Worm (Caenorhabditis elegans) whole organism, early embryonic: ENCODE measurements around the gene Y41C4A.7.

Source experiments
- B0310.2 ChIP-seq: sonication (generic microtip); optimal IDR thresholded peaks from 2 replicates; lab custom pipeline; 2016; ENCODE audit warnings: mild to moderate bottlenecking, missing genetic modification characterization, missing compliant biosample characterization
- F13C5.2 ChIP-seq: sonication (generic microtip); optimal IDR thresholded peaks from 2 replicates; lab custom pipeline; 2017; ENCODE audit warnings: mild to moderate bottlenecking, missing genetic modification characterization, inconsistent platforms, missing compliant biosample characterization
- aly-1 ChIP-seq: sonication (generic microtip); optimal IDR thresholded peaks from 2 replicates; lab custom pipeline; 2016; ENCODE audit warnings: missing genetic modification characterization, missing compliant biosample characterization
- ama-1 ChIP-seq: fragments of 150-350 bp; optimal IDR thresholded peaks from 2 replicates; lab custom pipeline; 2014
- ceh-13 ChIP-seq: fragments of 200-800 bp; sonication (Bioruptor generic); optimal IDR thresholded peaks from 2 replicates; lab custom pipeline; 2018; ENCODE audit warnings: mild to moderate bottlenecking, missing genetic modification characterization, missing compliant biosample characterization
- ceh-36 ChIP-seq: sonication (generic microtip); optimal IDR thresholded peaks from 2 replicates; lab custom pipeline; 2016; ENCODE audit warnings: missing genetic modification characterization, inconsistent platforms, missing compliant biosample characterization
- ets-7 ChIP-seq: sonication (generic microtip); optimal IDR thresholded peaks from 2 replicates; lab custom pipeline; 2016; ENCODE audit warnings: missing genotype, missing genetic modification characterization, missing compliant biosample characterization
- flt-1 ChIP-seq: fragments of 200-800 bp; sonication (Bioruptor generic); IDR thresholded peaks from 2 replicates; pipeline ENCODE4 v1.3.6; 2022; ENCODE audit warnings: missing genetic modification characterization, missing compliant biosample characterization
- hmbx-1 ChIP-seq: sonication (generic microtip); optimal IDR thresholded peaks from 2 replicates; lab custom pipeline; 2016; ENCODE audit warnings: mild to moderate bottlenecking, missing genetic modification characterization, missing compliant biosample characterization
- hmg-4 ChIP-seq: fragments of 200-800 bp; sonication (Bioruptor generic); optimal IDR thresholded peaks from 2 replicates; lab custom pipeline; 2018; ENCODE audit warnings: mild to moderate bottlenecking, missing genetic modification characterization, missing compliant biosample characterization
- hnd-1 ChIP-seq: sonication (generic microtip); optimal IDR thresholded peaks from 2 replicates; lab custom pipeline; 2016; ENCODE audit warnings: missing genetic modification characterization, missing compliant biosample characterization
- pes-1 ChIP-seq: fragments of 200-800 bp; sonication (Bioruptor generic); IDR thresholded peaks from 2 replicates; pipeline ENCODE4 v1.3.6; 2022; ENCODE audit warnings: missing genetic modification reagents, missing genetic modification characterization, missing compliant biosample characterization
- scrt-1 ChIP-seq: fragments of 200-800 bp; sonication (Bioruptor generic); IDR thresholded peaks from 2 replicates; pipeline ENCODE4 v1.3.6; 2022; ENCODE audit warnings: missing genetic modification characterization, missing compliant biosample characterization
- sea-1 ChIP-seq: fragments of 200-800 bp; sonication (Bioruptor generic); conservative IDR thresholded peaks from 2 replicates; pipeline ENCODE4 v1.3.6; 2022; ENCODE audit warnings: missing genetic modification characterization, missing compliant biosample characterization
- tbx-11 ChIP-seq: fragments of 200-800 bp; sonication (Bioruptor generic); IDR thresholded peaks from 2 replicates; pipeline ENCODE4 v1.3.6; 2022; ENCODE audit warnings: missing genetic modification characterization, missing compliant biosample characterization
- tbx-37 ChIP-seq: fragments of 200-800 bp; sonication (Bioruptor generic); conservative IDR thresholded peaks from 2 replicates; pipeline ENCODE4 v1.3.6; 2022; ENCODE audit warnings: missing genetic modification reagents, missing genetic modification characterization, missing compliant biosample characterization
- tra-4 ChIP-seq: sonication (generic microtip); optimal IDR thresholded peaks from 2 replicates; lab custom pipeline; 2017; ENCODE audit warnings: missing genetic modification characterization, missing compliant biosample characterization

Gene Y41C4A.7

DNA sequence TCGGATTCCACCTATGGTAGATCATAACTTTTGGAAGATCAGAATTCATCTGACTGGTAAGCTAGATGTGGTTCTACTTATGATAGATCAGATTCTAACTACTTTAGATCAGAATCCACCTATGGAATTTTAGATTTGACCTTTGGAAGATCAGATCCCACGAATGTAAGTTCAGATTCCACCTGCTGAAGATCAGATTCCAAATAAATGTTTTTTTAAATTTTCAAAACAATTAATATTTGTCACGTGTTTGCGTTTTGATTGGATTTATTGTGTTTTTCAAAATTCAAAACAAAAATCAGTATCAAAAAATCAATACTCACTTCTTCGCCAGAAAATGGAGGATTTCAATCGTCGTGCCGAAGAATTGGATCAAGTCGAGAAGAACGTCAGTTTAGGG lies at the start of gene Y41C4A.7:
Gene Y41C4A.7, plus strand, starts transcription at position 301 of the 400 bp plus-strand sequence.
- TF ChIP-seq ama-1: no peak
- TF ChIP-seq F13C5.2 (tag; lab: Kevin White, UChicago): no peak
- TF ChIP-seq aly-1 (tag; lab: Kevin White, UChicago): no peak

- no peak for TF ChIP-seq tbx-37
- TF ChIP-seq ceh-13 (GFP tag; lab: Kevin White, UChicago): no peak
- TF ChIP-seq F13C5.2 (tag; lab: Kevin White, UChicago): no peak
- no peak for TF ChIP-seq ceh-36 (tag; lab: Kevin White, UChicago)
- no peak for TF ChIP-seq tbx-11 (GFP tag; lab: Robert Waterston, UW)
- no peak for TF ChIP-seq hnd-1 (tag; lab: Kevin White, UChicago)
- no peak for TF ChIP-seq B0310.2 (tag; lab: Kevin White, UChicago)
- no peak for TF ChIP-seq aly-1 (tag; lab: Kevin White, UChicago)
- TF ChIP-seq ets-7 (tag; lab: Kevin White, UChicago): no peak
- no peak for TF ChIP-seq ama-1
- no peak for TF ChIP-seq tra-4
- no peak for TF ChIP-seq flt-1 (GFP tag; lab: Robert Waterston, UW)
- no peak for TF ChIP-seq sea-1 (GFP tag; lab: Robert Waterston, UW)
- TF ChIP-seq hmg-4 (GFP tag; lab: Kevin White, UChicago): no peak
- no peak for TF ChIP-seq scrt-1 (GFP tag; lab: Robert Waterston, UW)
- TF ChIP-seq hmbx-1 (tag; lab: Kevin White, UChicago): no peak
- TF ChIP-seq pes-1 (GFP tag; lab: Robert Waterston, UW): no peak
Measured at ce11 chrIII:11650152-11650551, 48.5 kb upstream of the Y41C4A.7 start, which contains the start of gene faah-6. faah-6 (plus strand) TSS chrIII:11650452.

ce11 chrIII:11651430-11651829 lies 47.2 kb upstream of the Y41C4A.7 start:
- TF ChIP-seq tbx-37: no peak
- TF ChIP-seq F13C5.2 (tag; lab: Kevin White, UChicago): no peak
- TF ChIP-seq flt-1 (GFP tag; lab: Robert Waterston, UW): no peak
- no peak for TF ChIP-seq ama-1
- TF ChIP-seq ceh-13 (GFP tag; lab: Kevin White, UChicago): no peak
- no peak for TF ChIP-seq B0310.2 (tag; lab: Kevin White, UChicago)
- TF ChIP-seq hmbx-1 (tag; lab: Kevin White, UChicago): no peak
- no peak for TF ChIP-seq tra-4
- no peak for TF ChIP-seq sea-1 (GFP tag; lab: Robert Waterston, UW)

ce11 chrIII:11656389-11656788 lies 42.3 kb upstream of the Y41C4A.7 start:
- TF ChIP-seq B0310.2 (tag; lab: Kevin White, UChicago) (no peak), tra-4 (no peak), ama-1 (no peak), ceh-36 (tag; lab: Kevin White, UChicago) (no peak), scrt-1 (GFP tag; lab: Robert Waterston, UW) (no peak), sea-1 (GFP tag; lab: Robert Waterston, UW) (no peak), flt-1 (GFP tag; lab: Robert Waterston, UW) (no peak)

DNA sequence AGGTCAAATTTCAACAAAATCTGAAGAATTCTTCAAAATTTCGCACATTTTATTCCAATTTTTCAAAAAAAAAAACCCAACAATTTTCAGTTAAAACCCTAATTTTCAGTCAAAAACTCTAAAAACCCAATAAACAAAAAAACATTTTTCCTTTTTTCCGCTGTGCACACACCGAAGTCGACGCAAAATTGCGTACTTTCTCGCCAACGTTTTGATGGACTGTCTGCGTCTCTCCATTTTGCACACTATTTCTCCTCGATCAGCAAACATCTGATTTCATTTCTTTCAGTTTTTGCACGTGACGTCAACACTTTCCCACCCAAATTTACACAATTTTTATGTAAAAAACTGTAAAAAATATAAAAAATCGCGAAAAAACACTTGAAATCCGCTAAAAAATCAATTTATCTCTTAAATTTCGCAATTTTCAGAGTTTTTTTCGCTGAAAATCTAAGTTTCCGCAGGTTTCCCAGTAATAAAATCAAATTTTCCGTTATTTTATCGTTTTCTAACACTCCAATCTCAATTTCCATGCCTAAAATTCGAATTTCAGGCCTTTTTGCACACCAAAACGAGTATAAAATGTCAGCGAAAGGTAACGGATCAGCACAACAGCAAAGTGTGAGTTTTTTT lies 41.4 kb upstream of the Y41C4A.7 start, which contains the start of gene crh-1:
Gene crh-1, plus strand, starts transcription at position 583 of the 633 bp plus-strand sequence.
- TF ChIP-seq sea-1 (GFP tag; lab: Robert Waterston, UW): no peak
- TF ChIP-seq tra-4: no peak
- no peak for TF ChIP-seq tbx-11 (GFP tag; lab: Robert Waterston, UW)
- no peak for TF ChIP-seq flt-1 (GFP tag; lab: Robert Waterston, UW)
- no peak for TF ChIP-seq ceh-13 (GFP tag; lab: Kevin White, UChicago)
- TF ChIP-seq tbx-37: no peak
- no peak for TF ChIP-seq hmg-4 (GFP tag; lab: Kevin White, UChicago)

- no peak for TF ChIP-seq tbx-11 (GFP tag; lab: Robert Waterston, UW)
- no peak for TF ChIP-seq B0310.2 (tag; lab: Kevin White, UChicago)
- TF ChIP-seq scrt-1 (GFP tag; lab: Robert Waterston, UW): no peak
- TF ChIP-seq tbx-37: no peak
- TF ChIP-seq ama-1: no peak
Measured at ce11 chrIII:11659804-11660203, 38.9 kb upstream of the Y41C4A.7 start.

DNA sequence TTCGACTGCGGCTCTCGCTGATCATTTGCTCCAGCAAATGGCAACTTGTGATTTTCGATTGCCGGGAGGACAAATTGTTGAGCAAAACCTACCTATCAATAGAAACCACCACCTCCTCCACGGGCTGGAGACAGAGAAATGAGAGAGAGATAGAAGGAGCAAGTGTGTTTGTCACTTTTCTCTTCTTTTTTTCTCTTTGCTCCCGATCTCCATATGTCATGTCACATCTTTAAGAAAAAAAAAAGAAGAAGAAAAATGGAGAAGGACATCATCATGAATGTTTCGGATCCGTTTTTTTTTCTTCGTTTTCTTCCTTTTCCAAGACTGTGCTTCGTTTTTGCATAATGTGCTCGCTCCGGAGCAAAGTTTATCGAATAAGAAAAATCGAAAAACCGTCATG lies 37.9 kb upstream of the Y41C4A.7 start:
- no peak for TF ChIP-seq B0310.2 (tag; lab: Kevin White, UChicago)
- TF ChIP-seq flt-1 (GFP tag; lab: Robert Waterston, UW): no peak
- no peak for TF ChIP-seq pes-1 (GFP tag; lab: Robert Waterston, UW)
- TF ChIP-seq tra-4: no peak
- TF ChIP-seq hnd-1 (tag; lab: Kevin White, UChicago): no peak
- no peak for TF ChIP-seq F13C5.2 (tag; lab: Kevin White, UChicago)
- TF ChIP-seq scrt-1 (GFP tag; lab: Robert Waterston, UW): no peak
- no peak for TF ChIP-seq hmbx-1 (tag; lab: Kevin White, UChicago)

- no peak for TF ChIP-seq hmg-4 (GFP tag; lab: Kevin White, UChicago)
- TF ChIP-seq flt-1 (GFP tag; lab: Robert Waterston, UW): no peak
- no peak for TF ChIP-seq ceh-13 (GFP tag; lab: Kevin White, UChicago)
- TF ChIP-seq ama-1: no peak
- no peak for TF ChIP-seq sea-1 (GFP tag; lab: Robert Waterston, UW)
- no peak for TF ChIP-seq pes-1 (GFP tag; lab: Robert Waterston, UW)
- no peak for TF ChIP-seq aly-1 (tag; lab: Kevin White, UChicago)
- TF ChIP-seq ets-7 (tag; lab: Kevin White, UChicago): no peak
- no peak for TF ChIP-seq hmbx-1 (tag; lab: Kevin White, UChicago)
- TF ChIP-seq ceh-36 (tag; lab: Kevin White, UChicago): no peak
- TF ChIP-seq B0310.2 (tag; lab: Kevin White, UChicago): no peak
- TF ChIP-seq F13C5.2 (tag; lab: Kevin White, UChicago): no peak
- TF ChIP-seq tbx-11 (GFP tag; lab: Robert Waterston, UW): no peak
- no peak for TF ChIP-seq tbx-37
Measured at ce11 chrIII:11663400-11663799, 35.3 kb upstream of the Y41C4A.7 start.
